Worm (Caenorhabditis elegans): Measurements from ENCODE around the gene sre-51.

sre-51 gene

DNA sequence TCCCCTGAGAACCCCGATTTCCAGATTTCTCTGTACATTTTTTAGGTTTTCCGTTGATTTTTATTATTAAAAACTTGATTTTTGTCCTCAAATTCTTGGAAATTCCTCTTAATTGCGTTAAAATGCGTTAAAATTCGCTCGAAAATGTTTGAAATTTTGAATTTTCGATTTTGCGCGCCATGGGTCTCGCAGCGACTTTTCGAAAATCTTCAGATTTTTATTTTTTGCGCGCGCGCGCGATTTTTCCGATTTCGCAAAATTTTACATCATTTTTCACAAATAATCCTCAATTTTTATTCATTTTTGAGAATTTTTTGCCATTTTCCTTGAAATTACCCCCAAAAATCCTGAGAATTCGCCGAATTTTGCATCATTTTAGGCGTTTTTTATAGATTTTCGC, 27.6 kb upstream of the sre-51 start:
- TF ChIP-seq dpl-1 (GFP tag; optimal IDR thresholded peaks at IDR 0.05): peak in 1 of 3 experiments; percentile 20
- peak in 1 of 2 experiments; percentile 59 for TF ChIP-seq efl-1 (optimal IDR thresholded peaks at IDR 0.05)
- TF ChIP-seq efl-1 (GFP tag; optimal IDR thresholded peaks at IDR 0.05 in 1 of 2): no peak
- TF ChIP-seq lir-3 (tag; optimal IDR thresholded peaks at IDR 0.05; ENCODE audit: poor library complexity): no peak
- TF ChIP-seq unc-86 (tag; optimal IDR thresholded peaks at IDR 0.05): no peak
- no peak for TF ChIP-seq snpc-4 (tag; optimal IDR thresholded peaks at IDR 0.05)
- no peak for TF ChIP-seq snu-23 (GFP tag; optimal IDR thresholded peaks at IDR 0.05)
- TF ChIP-seq mdl-1 (tag; optimal IDR thresholded peaks at IDR 0.05): no peak

DNA sequence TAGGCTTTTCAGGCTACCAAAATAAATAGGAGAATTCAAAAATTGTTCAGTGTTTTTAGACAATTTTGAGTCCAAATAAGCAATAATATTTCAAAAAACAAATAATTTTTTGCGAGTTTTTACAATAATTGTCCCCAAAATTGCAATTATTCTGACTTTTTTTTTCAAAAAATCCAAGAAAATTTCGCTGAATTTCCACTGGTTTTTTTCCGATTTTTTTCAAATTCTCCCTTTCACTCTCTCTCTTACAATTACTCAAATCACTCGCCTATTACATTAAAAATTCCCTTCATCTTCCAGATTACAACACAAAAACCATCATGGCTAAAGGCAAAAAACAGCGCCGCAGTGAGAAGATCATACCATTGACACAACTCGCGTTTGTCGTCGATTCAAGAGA, 22.6 kb upstream of the sre-51 start, which contains the start of gene Y57A10A.31:
Gene Y57A10A.31 (plus strand): TSS at position 301 of the 400 bp plus-strand sequence.
- TF ChIP-seq nhr-90 (tag; optimal IDR thresholded peaks at IDR 0.05; ENCODE audit: poor library complexity) (no peak), efl-1 (optimal IDR thresholded peaks at IDR 0.05) (no peak), efl-1 (GFP tag; optimal IDR thresholded peaks at IDR 0.05 in 1 of 2) (peak in 1 of 2 experiments; percentile 41)

DNA sequence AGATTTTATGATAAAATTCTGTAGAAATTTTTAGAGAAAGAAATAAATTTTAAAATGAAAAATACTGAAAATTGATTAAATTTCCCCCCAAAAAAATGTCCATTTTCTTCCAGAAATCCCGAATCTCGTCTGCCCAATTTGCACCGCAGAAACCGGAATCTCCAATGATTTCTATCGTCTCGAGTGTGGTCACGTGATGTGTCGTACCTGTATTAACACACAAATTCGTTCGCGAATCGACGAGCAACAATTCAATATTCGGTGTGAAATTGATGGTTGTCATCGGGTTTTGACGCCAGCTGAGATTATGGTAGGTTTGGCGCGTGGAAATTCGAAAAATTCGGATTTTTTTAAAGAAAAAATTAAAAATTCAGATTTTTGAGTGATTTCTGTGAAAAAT, 15.1 kb upstream of the sre-51 start:
- TF ChIP-seq fos-1 (tag; optimal IDR thresholded peaks at IDR 0.05): no peak
- no peak for TF ChIP-seq ceh-88 (GFP tag; IDR thresholded peaks at IDR 0.05)
- TF ChIP-seq egl-13 (tag; optimal IDR thresholded peaks at IDR 0.05): no peak
- no peak for TF ChIP-seq efl-1 (optimal IDR thresholded peaks at IDR 0.05)
- TF ChIP-seq efl-1 (GFP tag; optimal IDR thresholded peaks at IDR 0.05 in 1 of 2): peak in 1 of 2 experiments; percentile 55
- no peak for TF ChIP-seq ztf-4 (tag; optimal IDR thresholded peaks at IDR 0.05)
- TF ChIP-seq zag-1 (tag; optimal IDR thresholded peaks at IDR 0.05): no peak
- TF ChIP-seq C04F5.9 (tag; optimal IDR thresholded peaks at IDR 0.05): no peak
- TF ChIP-seq nhr-85 (tag): peak; percentile 3
- TF ChIP-seq zip-4 (GFP tag; optimal IDR thresholded peaks at IDR 0.05): no peak
- TF ChIP-seq sup-37 (GFP tag; optimal IDR thresholded peaks at IDR 0.05): no peak
- TF ChIP-seq ama-1 (optimal IDR thresholded peaks at IDR 0.05): no peak
- TF ChIP-seq fkh-4 (tag; optimal IDR thresholded peaks at IDR 0.05; ENCODE audit: borderline replicate concordance): no peak
- no peak for TF ChIP-seq fkh-10 (GFP tag; optimal IDR thresholded peaks at IDR 0.05)

DNA sequence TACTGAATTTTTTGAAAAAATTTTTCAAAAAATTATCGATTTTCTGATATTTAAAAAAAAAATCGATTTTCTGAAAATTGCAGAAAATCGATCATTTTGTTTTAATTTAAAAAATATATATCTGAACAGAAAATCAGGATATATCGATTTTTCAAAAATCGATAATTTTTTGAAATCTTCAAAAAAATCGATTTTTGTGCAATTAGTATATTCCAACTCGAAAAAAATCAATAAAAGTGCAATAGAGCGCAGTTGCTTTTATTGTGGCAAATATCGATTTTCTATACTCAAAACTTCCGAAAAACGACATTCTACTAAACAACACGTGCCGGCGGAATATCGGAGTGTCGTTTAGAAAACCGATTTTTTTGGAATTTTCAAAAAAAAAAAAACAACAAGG, 11.0 kb upstream of the sre-51 start:
- no peak for TF ChIP-seq nhr-19 (GFP tag; conservative IDR thresholded peaks at IDR 0.05)

DNA sequence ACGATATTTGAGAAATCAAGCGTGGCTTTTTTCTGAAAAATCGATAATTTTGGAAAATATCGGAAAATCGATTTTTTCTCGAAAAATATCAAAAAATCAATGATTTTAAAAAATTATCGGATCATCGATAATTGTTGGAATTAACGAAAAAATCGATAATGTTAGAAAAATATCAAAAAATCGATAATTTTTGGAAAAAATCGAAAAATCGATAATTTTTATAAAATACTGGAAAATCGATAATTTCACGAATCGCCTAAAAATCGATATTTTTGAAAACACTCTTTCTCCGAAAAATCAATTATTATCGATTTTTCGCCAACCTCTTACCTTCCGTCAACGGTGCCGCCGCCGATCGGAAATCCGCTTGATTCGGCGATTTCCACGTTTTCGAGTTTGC, 10.4 kb upstream of the sre-51 start:
- TF ChIP-seq alr-1 (tag; optimal IDR thresholded peaks at IDR 0.05; ENCODE audit: borderline replicate concordance) (no peak), nhr-90 (tag; optimal IDR thresholded peaks at IDR 0.05; ENCODE audit: poor library complexity) (no peak), snpc-4 (tag; optimal IDR thresholded peaks at IDR 0.05) (no peak), blmp-1 (tag; optimal IDR thresholded peaks at IDR 0.05) (no peak), nhr-85 (tag) (no peak), pqm-1 (tag; optimal IDR thresholded peaks at IDR 0.05) (no peak), irx-1 (tag; optimal IDR thresholded peaks at IDR 0.05) (no peak), ces-1 (GFP tag; optimal IDR thresholded peaks at IDR 0.05) (no peak), ceh-88 (GFP tag; IDR thresholded peaks at IDR 0.05) (no peak), lin-14 (GFP tag; optimal IDR thresholded peaks at IDR 0.05) (no peak), tlp-1 (tag; optimal IDR thresholded peaks at IDR 0.05) (no peak), efl-1 (optimal IDR thresholded peaks at IDR 0.05) (no peak), efl-1 (GFP tag; optimal IDR thresholded peaks at IDR 0.05 in 1 of 2) (no peak), sup-37 (GFP tag; optimal IDR thresholded peaks at IDR 0.05) (no peak), isw-1 (GFP tag; IDR thresholded peaks at IDR 0.05) (no peak)

DNA sequence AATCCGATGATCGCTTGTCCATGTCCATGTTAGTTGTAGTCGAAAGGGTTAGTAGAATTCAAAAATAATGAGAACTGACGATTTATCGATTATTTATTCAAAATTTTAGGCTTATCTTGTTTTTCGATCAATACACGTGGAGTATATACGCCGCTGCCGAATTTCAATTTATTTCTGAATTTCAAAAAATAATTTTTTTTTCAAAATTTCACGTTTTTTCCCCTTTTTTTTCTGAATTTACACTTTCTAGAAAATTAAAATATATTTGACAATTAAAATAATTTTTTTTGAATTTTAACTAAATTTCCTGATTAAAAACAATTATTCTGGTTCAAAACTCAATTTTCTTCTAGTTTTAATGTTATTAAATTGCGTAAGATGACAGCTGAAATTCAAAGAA, 9.3 kb upstream of the sre-51 start, which contains the start of gene C50E10.1:
Gene C50E10.1 (minus strand): TSS at position 101 of the 400 bp plus-strand sequence.
- no peak for TF ChIP-seq ama-1 (optimal IDR thresholded peaks at IDR 0.05)
- TF ChIP-seq tbx-2 (tag; optimal IDR thresholded peaks at IDR 0.05): no peak
- no peak for TF ChIP-seq tlp-1 (tag; optimal IDR thresholded peaks at IDR 0.05)
- no peak for TF ChIP-seq ceh-88 (GFP tag; IDR thresholded peaks at IDR 0.05)
- TF ChIP-seq elt-3 (tag; optimal IDR thresholded peaks at IDR 0.05): no peak
- no peak for TF ChIP-seq unc-62 (GFP tag; optimal IDR thresholded peaks at IDR 0.05)
- TF ChIP-seq nhr-19 (GFP tag; conservative IDR thresholded peaks at IDR 0.05): no peak
- TF ChIP-seq egl-27 (tag; optimal IDR thresholded peaks at IDR 0.05): no peak
- no peak for TF ChIP-seq jun-1 (tag; optimal IDR thresholded peaks at IDR 0.05)
- no peak for TF ChIP-seq snpc-4 (tag; optimal IDR thresholded peaks at IDR 0.05)
- TF ChIP-seq fkh-10 (GFP tag; optimal IDR thresholded peaks at IDR 0.05): no peak
- TF ChIP-seq blmp-1 (tag; optimal IDR thresholded peaks at IDR 0.05): no peak
- no peak for TF ChIP-seq dsc-1 (tag; optimal IDR thresholded peaks at IDR 0.05)
- TF ChIP-seq lin-35 (GFP tag; optimal IDR thresholded peaks at IDR 0.05): no peak
- no peak for TF ChIP-seq efl-1 (optimal IDR thresholded peaks at IDR 0.05)
- no peak for TF ChIP-seq efl-1 (GFP tag; optimal IDR thresholded peaks at IDR 0.05 in 1 of 2)
- no peak for TF ChIP-seq Y116A8C.19 (tag; optimal IDR thresholded peaks at IDR 0.05; ENCODE audit: borderline replicate concordance)
- no peak for TF ChIP-seq pax-3 (tag; optimal IDR thresholded peaks at IDR 0.05)
- no peak for TF ChIP-seq isw-1 (GFP tag; IDR thresholded peaks at IDR 0.05)
- no peak for TF ChIP-seq mdl-1 (tag; optimal IDR thresholded peaks at IDR 0.05)
- TF ChIP-seq nhr-237 (tag; optimal IDR thresholded peaks at IDR 0.05): no peak

Measured in whole organism, L1 larva.